Fruit fly (Drosophila melanogaster) ovary, adult (tissue): ENCODE data around the gene sisA.

ENCODE experiments used
- CG17801 ChIP-seq: fragments of 200-800 bp; optimal IDR thresholded peaks from 2 replicates; lab custom pipeline; 2019; ENCODE audit warnings: missing biosample characterization, mild to moderate bottlenecking, missing genetic modification characterization, moderate library complexity; ENCODE audit not compliant: partially characterized antibody

Gene sisA

DNA sequence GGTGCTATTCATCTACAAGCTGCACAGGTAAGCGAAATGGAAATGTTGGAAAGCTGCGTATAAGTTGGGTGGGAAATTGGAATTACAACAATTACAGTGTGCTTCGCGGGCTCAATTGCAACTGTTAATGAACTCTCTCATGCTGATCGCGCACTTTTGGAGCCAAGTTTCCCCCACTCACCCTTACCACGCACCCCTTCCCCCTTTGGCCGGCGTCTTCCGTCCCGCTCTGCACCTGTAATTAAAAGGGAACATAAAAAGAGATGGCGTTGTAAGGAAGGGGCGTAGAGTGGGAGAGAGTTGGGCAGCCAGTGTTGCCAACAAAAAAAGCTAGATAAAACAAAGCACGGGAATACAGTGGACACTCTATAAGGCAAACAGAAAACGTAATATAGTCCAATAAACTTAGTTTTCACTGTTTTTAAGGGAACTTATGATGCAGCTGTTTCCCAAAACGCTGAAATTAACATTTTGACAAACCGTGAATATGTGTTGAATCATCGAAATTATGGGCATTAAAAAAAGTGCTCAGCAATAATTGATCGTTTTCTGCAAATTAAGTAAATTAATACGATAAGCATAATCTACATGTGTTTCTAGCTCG is 18.7 kb upstream of the sisA start:
- TF ChIP-seq CG17801 (GFP tag; lab: Kevin White, UChicago), result no peak

DNA sequence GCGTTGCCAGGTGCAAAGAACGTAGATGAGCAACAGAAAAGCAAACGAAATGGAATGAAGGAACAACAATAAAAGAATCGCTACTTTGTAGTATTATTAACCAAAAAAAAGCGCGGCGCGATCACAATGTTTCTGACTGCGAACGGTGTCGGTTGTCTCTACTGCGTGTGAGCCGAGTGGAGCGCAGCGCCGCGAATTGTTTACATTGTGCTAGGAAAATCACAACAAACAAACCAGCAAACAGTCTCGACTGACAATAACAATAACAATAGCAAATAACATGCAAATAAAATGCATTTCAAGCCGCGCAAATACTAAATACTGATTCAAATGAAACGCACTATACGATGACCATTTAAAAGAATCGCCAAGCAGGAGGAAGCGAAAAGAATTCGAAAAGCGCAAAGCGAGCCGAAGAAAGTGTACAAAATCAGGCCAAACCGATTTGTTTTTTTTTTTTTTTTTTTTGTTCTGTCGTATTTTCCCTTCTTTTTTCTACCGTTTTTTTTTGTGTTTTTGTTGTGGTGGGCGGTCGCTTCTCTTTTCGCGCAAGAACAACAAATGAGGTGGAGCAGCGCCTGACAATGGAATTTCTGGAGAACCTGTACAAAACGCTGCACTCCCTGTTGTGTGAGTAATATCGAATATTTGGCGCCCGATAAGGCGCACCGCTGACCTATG is 17.9 kb upstream of the sisA start, which contains the start of the genes CG34348 and Kap3:
Gene CG34348 (plus strand): TSS at position 6 of the 681 bp plus-strand sequence.
Gene Kap3 (minus strand): TSS at position 217 of the 681 bp plus-strand sequence.
- no peak for TF ChIP-seq CG17801 (GFP tag; lab: Kevin White, UChicago)

DNA sequence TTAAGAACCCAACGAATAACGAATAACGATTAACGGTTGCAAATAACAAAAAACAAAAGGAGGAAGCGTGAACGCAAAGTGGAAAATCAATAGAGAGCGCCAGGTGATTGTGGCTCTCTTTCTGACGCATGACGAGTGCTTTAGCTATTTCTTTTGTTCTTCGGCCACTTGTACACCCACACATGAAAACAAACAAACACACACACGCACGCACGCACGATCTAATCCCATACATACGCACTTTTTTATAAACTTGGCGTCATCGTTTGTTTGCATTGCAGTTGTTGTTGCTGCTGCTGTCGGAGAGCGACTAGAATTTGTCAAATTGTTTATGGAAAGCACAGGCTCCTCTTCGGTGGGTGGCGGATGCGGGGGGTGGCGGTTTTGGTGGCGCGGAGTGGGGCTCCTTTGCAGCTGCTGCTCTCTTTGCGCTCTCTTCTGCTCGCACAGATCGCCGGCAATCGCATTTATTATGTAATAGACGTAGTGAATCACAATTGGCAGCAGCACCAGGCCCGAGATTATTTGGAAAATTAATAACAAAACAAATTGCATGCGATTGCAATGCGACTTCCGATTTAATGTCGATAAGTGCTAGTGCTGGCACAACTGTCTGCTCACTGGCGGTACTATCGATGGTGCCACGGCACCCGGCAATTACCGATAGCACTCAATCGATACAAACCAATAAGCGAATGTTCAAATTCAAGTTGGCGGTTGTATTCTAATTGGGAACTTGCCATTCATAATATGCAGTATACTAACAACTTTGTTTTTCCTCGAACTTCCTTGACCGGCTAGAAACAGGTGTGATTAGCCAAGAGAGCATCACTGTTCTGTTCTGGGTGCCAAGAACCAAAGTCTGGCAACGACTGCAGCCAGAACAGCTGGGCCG is 17.1 kb upstream of the sisA start:
- TF ChIP-seq CG17801 (GFP tag; lab: Kevin White, UChicago), result peak; percentile 41

DNA sequence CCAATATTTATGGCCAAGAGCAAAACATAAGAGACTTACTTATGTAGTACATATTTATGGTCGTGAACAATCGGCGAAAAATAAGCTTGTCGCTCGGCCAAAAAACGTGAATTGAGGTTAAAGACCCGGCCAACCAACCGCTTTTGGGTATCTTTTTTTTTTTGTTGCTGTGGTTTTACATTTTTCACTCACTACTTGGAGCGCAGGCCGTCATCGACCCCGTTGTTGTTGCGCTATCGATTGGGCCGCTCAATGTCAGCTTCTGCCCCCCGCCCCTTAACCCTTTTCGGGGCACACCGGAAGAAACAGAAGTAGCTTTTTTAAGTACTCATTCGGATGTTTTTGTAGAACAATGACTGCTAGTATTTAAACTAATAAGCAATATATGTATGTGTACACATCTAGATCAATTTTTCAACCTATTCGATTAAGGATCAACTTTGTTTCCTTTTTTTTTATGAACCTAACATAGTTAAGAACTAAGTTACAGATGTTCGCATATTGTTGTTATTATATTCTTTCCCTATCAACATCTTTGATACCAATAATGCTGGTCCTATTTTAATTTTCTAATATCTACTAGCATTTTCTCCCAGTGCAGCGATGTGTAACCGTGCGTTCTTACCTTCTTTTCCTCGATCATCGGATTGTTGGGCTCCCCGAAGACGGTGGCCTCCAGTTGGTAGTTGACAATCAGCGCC is 16.0 kb upstream of the sisA start:
- TF ChIP-seq CG17801 (GFP tag; lab: Kevin White, UChicago), result peak; percentile 32

DNA sequence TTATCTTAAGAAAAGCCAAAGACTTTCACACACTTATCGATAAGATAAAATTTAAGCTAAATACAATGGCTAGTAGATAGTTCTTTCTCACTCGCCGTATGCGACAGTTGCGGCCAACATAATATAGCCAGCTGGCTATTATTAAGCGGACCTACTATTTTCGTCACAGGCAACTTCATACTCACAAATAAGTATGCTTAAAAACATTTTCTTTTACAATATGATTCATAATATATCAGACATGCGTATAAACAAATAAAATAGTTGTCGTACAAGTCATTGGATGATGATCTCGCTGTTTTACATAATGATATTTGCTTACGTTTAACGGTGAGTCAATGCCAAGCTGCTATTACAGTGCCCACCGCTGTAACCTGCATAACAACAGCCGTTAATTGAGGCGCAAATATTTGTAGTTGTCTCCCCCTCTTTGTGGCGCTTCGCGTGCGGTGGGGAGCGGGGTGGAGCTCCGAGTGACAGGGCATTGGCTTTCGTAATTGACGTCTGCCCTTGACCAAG is 4.1 kb upstream of the sisA start:
- TF ChIP-seq CG17801 (GFP tag; lab: Kevin White, UChicago), result peak; percentile 85

DNA sequence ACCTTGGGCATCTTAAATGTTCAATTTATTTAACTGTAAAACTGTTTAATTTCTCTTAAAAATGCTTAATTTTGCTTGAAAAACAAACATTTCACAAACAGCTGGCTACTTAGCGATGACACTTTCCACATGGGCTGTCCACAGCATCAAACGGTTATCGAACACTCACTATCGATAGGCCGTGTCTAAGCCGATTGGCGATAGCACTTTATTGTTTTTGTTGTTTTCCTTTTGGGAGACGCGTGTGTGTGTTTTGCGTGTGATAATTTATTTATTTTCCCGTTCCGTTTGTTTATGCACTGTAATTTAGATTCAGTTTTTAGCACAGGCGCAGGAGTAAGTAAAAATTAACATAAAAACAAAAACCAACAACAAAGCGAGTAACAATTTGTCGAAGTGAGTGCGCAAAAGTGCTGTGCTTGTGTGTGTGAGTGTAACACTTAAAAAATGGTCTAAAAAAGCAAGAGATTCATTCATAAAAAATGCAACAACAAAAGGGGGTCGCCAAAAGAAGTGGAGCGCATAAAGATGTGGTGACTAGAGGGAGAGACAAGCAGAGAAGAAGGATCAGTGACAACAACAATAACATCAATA is 3.1 kb upstream of the sisA start, which contains the start of gene Gapvd1:
Gene Gapvd1 (plus strand): TSS at position 211 of the 594 bp plus-strand sequence.
- peak; percentile 45 for TF ChIP-seq CG17801 (GFP tag; lab: Kevin White, UChicago)

DNA sequence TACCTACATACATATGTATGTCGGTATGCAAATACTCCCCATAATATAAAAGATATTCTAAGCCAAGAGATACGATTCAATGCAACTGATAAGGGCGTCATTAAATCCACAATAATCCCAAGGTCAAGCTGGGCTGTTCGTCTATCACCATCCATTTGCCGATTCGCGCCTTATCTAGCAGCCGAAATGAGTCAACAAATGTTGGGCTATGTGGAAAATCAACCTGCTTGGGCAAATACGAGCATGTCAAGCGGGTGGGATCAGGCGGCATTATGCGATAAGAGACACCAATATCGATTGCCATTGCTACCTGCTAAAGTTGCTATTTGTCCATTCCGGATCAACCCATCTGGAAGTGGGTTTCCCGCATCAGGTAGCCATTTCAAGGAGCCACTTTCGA is 502 bp upstream of the sisA start:
- TF ChIP-seq CG17801 (GFP tag; lab: Kevin White, UChicago), result no peak

DNA sequence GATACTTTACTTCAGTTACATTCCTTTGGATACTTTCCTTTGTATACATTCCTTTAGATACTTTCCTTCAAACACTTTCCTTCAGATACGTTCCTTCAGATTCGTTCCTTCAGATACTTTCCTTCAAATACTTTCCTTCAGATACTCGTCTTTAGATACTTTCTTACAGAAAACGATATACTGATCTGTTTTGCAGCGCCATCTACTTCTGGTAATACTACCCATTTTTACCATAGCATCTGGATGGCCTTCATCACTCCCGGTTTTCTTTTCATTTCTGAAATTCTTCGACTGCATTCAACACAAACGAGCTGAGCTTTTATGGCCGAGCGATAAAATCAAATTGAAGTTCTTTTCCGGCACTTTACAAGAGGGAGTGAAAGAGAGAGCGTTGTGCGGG is 2.2 kb downstream of the sisA start:
- TF ChIP-seq CG17801 (GFP tag; lab: Kevin White, UChicago), result no peak

DNA sequence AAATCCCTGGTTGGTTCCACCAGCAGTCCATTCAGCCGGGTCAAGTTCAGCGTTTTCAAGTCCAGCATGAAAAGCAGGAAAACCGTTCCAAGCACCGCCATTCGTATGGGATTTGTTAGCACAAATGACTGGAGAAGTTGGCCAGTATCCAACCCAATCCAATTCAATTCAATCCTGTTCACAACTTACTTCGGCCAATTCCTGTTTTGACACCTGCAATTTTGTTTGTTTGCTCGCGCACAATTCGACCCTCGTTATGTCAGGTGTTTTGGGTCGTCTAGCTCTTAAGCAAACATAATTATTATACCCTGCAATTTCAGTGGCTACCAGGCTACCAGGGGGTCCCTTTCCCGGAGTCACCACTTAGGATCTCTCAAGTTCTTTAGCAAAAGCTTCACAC is 11.0 kb downstream of the sisA start, which contains the start of gene Ir10a:
Gene Ir10a (minus strand): TSS at position 101 of the 400 bp plus-strand sequence.
- no peak for TF ChIP-seq CG17801 (GFP tag; lab: Kevin White, UChicago)

DNA sequence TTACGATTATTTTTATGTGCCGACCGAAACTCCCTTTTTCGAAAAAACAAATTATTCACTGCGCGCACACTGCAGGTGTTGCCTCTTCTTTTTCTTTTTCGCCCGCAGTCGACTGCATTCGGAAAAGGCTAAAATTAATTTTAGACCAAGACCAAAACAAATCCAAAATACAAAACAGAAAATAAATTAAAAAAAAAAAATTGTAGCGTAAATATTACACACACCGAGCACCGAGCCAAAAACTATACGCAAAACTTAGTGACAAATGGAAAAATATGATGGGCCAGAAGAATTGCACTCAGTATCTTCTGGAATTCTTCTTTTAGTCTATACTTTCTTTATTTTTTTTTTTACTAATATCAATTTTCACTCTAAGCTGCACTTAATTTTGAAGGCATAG is 19.5 kb downstream of the sisA start, which contains the start of gene CG44422:
Gene CG44422 (minus strand): TSS at position 101 of the 400 bp plus-strand sequence.
- TF ChIP-seq CG17801 (GFP tag; lab: Kevin White, UChicago), result no peak

DNA sequence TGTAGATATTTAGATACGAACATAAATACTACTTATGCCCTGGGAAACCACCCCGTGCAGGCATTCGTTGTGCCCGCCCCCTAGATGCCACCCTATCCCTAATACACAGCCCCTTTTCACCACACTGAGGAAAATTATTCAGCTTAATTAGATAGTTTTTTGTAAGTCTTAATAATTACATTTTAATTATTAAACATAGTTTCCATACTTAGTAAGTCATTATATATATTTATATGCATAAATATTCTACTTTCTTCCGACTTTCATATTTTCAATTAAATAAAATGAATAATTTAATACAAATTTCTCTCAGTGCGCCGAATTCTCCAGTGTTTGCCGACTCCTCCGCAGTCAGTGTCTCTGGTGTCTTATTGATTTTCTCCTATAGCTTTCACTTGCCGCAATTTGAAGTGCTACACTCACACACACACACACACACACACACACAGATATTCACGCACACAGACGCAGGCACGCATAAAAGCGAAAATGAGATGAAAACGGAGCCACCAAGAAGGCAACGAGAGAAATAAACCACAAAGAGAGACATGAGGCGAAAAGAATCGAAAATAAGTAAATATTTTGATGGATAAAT is 26.6 kb downstream of the sisA start:
- TF ChIP-seq CG17801 (GFP tag; lab: Kevin White, UChicago), result no peak

DNA sequence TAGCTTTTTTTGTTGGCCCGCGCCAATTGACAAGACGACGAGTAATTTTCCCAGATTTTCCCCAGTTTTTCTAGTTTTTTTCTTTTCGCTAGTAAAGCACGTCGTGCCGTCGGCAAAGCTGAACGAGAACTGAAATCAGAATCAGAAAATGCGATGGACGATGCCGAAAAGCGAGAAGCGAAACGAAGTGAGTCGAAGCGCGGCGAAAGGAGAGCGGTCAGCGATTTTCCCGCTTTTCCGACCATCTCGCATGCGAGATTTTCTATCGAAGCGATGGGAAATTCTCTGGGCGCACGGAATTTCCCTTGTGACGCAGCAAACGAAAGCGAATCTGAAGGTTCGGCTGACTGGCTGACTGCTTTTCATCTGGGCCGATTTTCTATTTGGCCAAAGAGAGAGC is 28.6 kb downstream of the sisA start:
- TF ChIP-seq CG17801 (GFP tag; lab: Kevin White, UChicago), result no peak

DNA sequence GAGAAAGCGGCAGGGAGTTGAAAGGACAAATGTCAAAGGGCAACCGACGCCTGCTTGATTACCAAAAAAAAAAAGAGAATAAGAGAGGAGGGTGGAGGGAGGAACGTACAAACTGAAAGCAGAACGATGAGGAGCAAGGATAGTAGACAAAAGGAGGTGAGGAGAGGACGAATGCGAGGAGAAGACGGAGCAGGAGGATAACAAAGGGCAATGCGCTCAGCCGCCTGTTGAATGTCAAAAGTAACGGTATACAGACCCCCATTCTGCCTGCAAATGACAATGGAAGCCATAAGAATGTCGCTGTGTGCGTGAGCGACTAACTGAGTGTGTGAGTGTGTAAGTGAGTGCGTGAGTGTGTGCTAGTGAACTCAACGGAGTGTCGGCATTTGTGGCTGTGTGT is 37.2 kb downstream of the sisA start:
- TF ChIP-seq CG17801 (GFP tag; lab: Kevin White, UChicago), result no peak
